Worm (Caenorhabditis elegans): ENCODE measurements around the gene fbxa-108.

fbxa-108 gene

ce11 chrV:17687398-17687797, 28.2 kb upstream of the fbxa-108 start:
- TF ChIP-seq Y53F4B.3 (GFP tag; IDR thresholded peaks at IDR 0.05) (0 out of 2 replicates have a peak, but pooled peaks have one; percentile 30), madf-3 (GFP tag; IDR thresholded peaks at IDR 0.05) (0 out of 2 replicates have a peak, but pooled peaks have one; percentile 44), athp-1 (tag; optimal IDR thresholded peaks at IDR 0.05) (peak; percentile 29), pbrm-1 (GFP tag; IDR thresholded peaks at IDR 0.05) (peak; percentile 40; the same call in 1 of the 2 replicates), die-1 (tag; optimal IDR thresholded peaks at IDR 0.05) (peak; percentile 76), lin-26 (GFP tag; IDR thresholded peaks at IDR 0.05) (peak; percentile 88), hmg-1.2 (GFP tag; IDR thresholded peaks at IDR 0.05) (peak; percentile 36), ztf-18 (tag; optimal IDR thresholded peaks at IDR 0.05) (peak; percentile 35), B0261.1 (tag; optimal IDR thresholded peaks at IDR 0.05) (peak; percentile 65), rpc-1 (optimal IDR thresholded peaks at IDR 0.05) (peak; percentile 52), rpc-1 (tag; optimal IDR thresholded peaks at IDR 0.05) (peak; percentile 84), him-1 (tag; optimal IDR thresholded peaks at IDR 0.05) (peak; percentile 6), D2030.7 (GFP tag; IDR thresholded peaks at IDR 0.05) (0 out of 2 replicates have a peak, but pooled peaks have one; percentile 21), lsl-1 (GFP tag; optimal IDR thresholded peaks at IDR 0.05) (peak; percentile 19), attf-6 (GFP tag; IDR thresholded peaks at IDR 0.05) (peak; percentile 86), tbp1 (GFP tag; optimal IDR thresholded peaks at IDR 0.05) (peak; percentile 84), nhr-90 (tag; optimal IDR thresholded peaks at IDR 0.05) (peak; percentile 22), ztf-25 (GFP tag; IDR thresholded peaks at IDR 0.05) (peak; percentile 43; the same call in 1 of the 2 replicates), hlh-12 (tag; optimal IDR thresholded peaks at IDR 0.05) (peak; percentile 59), rec-8 (tag; optimal IDR thresholded peaks at IDR 0.05) (peak in 1 of 2 experiments; percentile 11), madf-6 (GFP tag; IDR thresholded peaks at IDR 0.05) (peak; percentile 38; the same call in 1 of the 2 replicates)

ce11 chrV:17686852-17687251, 27.7 kb upstream of the fbxa-108 start, which contains the start of gene F59A1.18:
TSS of gene F59A1.18 (minus strand) at chrV:17686952.
- no peak for TF ChIP-seq lsy-27 (tag; optimal IDR thresholded peaks at IDR 0.05; ENCODE audit: borderline replicate concordance, insufficient read depth)
- TF ChIP-seq sea-2 (GFP tag; IDR thresholded peaks at IDR 0.05) = no peak
- TF ChIP-seq Y67H2A.10 (GFP tag; conservative IDR thresholded peaks at IDR 0.05) = no peak
- no peak for TF ChIP-seq F22D6.2 (tag; optimal IDR thresholded peaks at IDR 0.05)

- TF ChIP-seq B0019.2 (GFP tag; conservative IDR thresholded peaks at IDR 0.05) = no peak
- TF ChIP-seq nfyb-1 (GFP tag; IDR thresholded peaks at IDR 0.05) = no peak
- no peak for TF ChIP-seq ztf-6 (GFP tag; IDR thresholded peaks at IDR 0.05)
- TF ChIP-seq attf-5 (GFP tag; optimal IDR thresholded peaks at IDR 0.05) = no peak
Observed at ce11 chrV:17684857-17685256, 25.7 kb upstream of the fbxa-108 start, which contains the start of the genes F59A1.16 and F59A1.6. TSS of gene F59A1.16 (minus strand) at chrV:17684957. TSS of gene F59A1.6 (plus strand) at chrV:17685141.

ce11 chrV:17683763-17684162, 24.6 kb upstream of the fbxa-108 start, which contains the start of gene F59A1.15:
TSS of gene F59A1.15 (minus strand) at chrV:17683863.
- TF ChIP-seq nfyb-1 (GFP tag; IDR thresholded peaks at IDR 0.05) (no peak), lag-1 (GFP tag; IDR thresholded peaks at IDR 0.05) (no peak), gei-17 (GFP tag; optimal IDR thresholded peaks at IDR 0.05) (no peak), pbrm-1 (GFP tag; IDR thresholded peaks at IDR 0.05) (no peak), T26A5.8 (tag; optimal IDR thresholded peaks at IDR 0.05) (no peak), lin-26 (GFP tag; IDR thresholded peaks at IDR 0.05) (no peak), snpc-4 (GFP tag; optimal IDR thresholded peaks at IDR 0.05) (no peak), snpc-4 (tag; optimal IDR thresholded peaks at IDR 0.05) (no peak), ztf-26 (tag; optimal IDR thresholded peaks at IDR 0.05) (no peak), T07F8.4 (tag; optimal IDR thresholded peaks at IDR 0.05) (no peak), tbx-9 (tag; optimal IDR thresholded peaks at IDR 0.05; ENCODE audit: borderline replicate concordance) (no peak), nhr-120 (GFP tag; IDR thresholded peaks at IDR 0.05) (no peak)
